Worm (Caenorhabditis elegans): ENCODE measurements around the gene H38K22.7.
A peak's percentile ranks its signal among the peaks of the same experiment; 100 is the strongest.

H38K22.7 gene

DNA sequence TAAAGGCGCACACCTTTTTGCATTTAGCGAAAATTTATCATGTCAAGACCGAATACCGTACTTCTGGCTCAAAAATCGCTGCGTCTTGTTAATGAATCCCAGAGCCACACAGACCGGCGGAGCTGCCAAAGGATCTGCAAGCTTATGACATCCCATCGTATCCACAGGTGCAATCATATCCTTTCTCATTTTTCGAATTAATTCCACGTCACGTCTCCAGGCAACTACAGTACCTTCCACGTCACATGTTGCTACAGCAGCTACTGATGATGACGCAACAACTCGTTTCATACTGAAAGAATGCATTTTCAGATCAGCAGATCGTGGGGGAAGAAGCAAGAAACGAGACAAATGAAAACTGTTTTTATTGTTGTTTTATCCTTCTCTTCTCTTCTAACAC lies 28.4 kb upstream of the H38K22.7 start, which contains the start of gene R10E4.6:
Gene R10E4.6 (plus strand): TSS at position 301 of the 400 bp plus-strand sequence.
- no peak for TF ChIP-seq blmp-1 (tag; optimal IDR thresholded peaks at IDR 0.05; ENCODE audit: insufficient read depth)
- TF ChIP-seq crh-2 (tag; optimal IDR thresholded peaks at IDR 0.05): no peak
- TF ChIP-seq nhr-237 (tag; optimal IDR thresholded peaks at IDR 0.05): no peak
- no peak for TF ChIP-seq Y55F3AM.14 (GFP tag; optimal IDR thresholded peaks at IDR 0.05)
- no peak for TF ChIP-seq aly-2 (tag; optimal IDR thresholded peaks at IDR 0.05)
- TF ChIP-seq nhr-12 (tag; optimal IDR thresholded peaks at IDR 0.05): no peak
- TF ChIP-seq ceh-82 (tag; optimal IDR thresholded peaks at IDR 0.05): no peak
- no peak for TF ChIP-seq elt-3 (tag; optimal IDR thresholded peaks at IDR 0.05)
- no peak for TF ChIP-seq unc-39 (tag; optimal IDR thresholded peaks at IDR 0.05)
- TF ChIP-seq ceh-16 (tag; optimal IDR thresholded peaks at IDR 0.05): no peak
- TF ChIP-seq nhr-10 (tag; optimal IDR thresholded peaks at IDR 0.05): no peak
- TF ChIP-seq skn-1 (tag; optimal IDR thresholded peaks at IDR 0.05): no peak
- TF ChIP-seq lin-39 (tag; optimal IDR thresholded peaks at IDR 0.05): no peak
- no peak for TF ChIP-seq unc-62 (GFP tag; optimal IDR thresholded peaks at IDR 0.05)
- no peak for TF ChIP-seq ZK546.5 (tag; optimal IDR thresholded peaks at IDR 0.05)

DNA sequence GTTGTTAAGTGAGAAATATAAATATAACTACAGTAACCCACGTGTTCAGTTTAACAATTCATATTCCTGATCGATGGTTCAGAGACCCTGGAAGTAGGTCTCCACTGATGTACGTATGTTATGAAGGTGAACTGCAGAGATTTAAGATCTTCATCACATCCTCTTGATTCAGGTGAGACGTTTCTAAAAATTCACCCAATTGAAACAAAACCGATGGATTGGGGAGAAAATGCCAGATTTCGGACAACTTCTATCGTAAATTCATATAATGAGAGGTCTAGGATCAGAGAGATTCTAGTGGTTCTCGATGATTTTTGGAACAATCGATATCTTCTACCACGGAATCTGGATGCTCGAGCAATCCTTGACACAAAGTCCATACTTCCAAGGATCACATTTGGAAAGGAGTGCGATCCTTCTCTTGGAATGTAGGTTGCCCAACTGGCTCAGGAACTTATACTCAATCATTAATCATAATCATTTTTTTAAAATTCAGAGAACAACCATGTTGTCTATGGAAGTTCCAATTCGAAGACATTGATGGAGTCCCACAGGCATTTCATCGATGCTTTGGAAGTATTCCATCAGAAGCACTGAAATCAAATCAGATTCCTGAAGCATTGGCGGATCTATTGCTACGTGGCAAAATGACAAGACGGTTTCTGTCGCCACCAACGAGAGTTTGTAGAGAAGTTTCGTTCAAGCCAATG lies 27.2 kb upstream of the H38K22.7 start, which contains the start of the genes nth-1 and R10E4.7:
Gene nth-1 (minus strand): TSS at position 101 of the 710 bp plus-strand sequence.
Gene R10E4.7 (plus strand): TSS at position 660 of the 710 bp plus-strand sequence.
- no peak for TF ChIP-seq ZK546.5 (tag; optimal IDR thresholded peaks at IDR 0.05)
- no peak for TF ChIP-seq dmd-4 (tag; optimal IDR thresholded peaks at IDR 0.05)
- TF ChIP-seq ama-1 (optimal IDR thresholded peaks at IDR 0.05): no peak
- no peak for TF ChIP-seq ztf-1 (GFP tag; conservative IDR thresholded peaks at IDR 0.05)
- no peak for TF ChIP-seq aly-2 (tag; optimal IDR thresholded peaks at IDR 0.05)

DNA sequence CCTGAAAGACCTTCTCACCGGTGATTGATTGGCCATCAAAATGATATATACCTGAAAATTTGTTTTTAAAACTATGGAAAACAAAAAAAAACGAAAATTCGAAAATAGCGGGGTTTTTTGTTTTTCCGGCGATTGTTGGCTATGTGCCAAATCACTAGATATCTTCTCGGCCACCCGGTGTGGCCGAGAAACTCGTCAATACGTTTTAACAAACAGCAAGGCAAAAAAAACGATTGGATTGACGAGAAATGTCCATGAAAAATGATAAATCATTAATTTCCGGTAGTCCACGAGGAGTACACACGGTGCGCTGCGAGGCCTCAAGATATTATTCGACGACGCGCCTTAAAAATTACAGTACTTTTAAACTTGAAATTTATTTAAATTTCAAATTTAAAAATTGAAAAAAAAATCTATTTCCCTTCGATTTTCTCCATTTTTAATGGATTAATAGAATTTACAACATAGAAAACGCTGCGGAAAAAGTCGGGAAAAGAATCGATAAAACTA lies 20.5 kb upstream of the H38K22.7 start, which contains the start of gene R10E4.11:
Gene R10E4.11 (minus strand): TSS at position 51 of the 510 bp plus-strand sequence.
- TF ChIP-seq ztf-11 (tag; optimal IDR thresholded peaks at IDR 0.05) (no peak), nhr-129 (tag; optimal IDR thresholded peaks at IDR 0.05) (no peak), ama-1 (optimal IDR thresholded peaks at IDR 0.05) (no peak), mdl-1 (tag; optimal IDR thresholded peaks at IDR 0.05) (no peak), C34F6.9 (tag; optimal IDR thresholded peaks at IDR 0.05) (no peak), peb-1 (tag; optimal IDR thresholded peaks at IDR 0.05) (no peak)

DNA sequence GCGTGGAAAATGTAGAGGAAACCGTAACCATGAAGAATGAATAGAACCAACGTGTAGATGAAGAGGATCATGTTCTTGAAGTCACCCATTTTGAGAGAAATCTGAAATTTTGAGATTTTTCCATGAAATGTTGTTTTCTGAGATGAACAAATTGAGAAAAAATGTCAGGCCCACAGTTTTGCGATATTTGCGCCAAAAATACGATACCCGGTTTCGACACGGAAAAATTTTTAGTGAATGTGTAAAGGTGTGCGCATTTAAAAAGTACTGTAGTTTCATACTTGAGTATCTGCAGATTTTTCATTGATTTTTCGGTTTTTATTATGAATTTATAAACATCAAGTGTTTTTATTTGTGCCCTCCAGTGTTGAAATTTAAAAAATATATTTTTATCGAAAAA lies 19.2 kb upstream of the H38K22.7 start, which contains the start of gene R10E4.9:
Gene R10E4.9 (minus strand): TSS at position 101 of the 400 bp plus-strand sequence.
- TF ChIP-seq ztf-11 (tag; optimal IDR thresholded peaks at IDR 0.05): no peak
- TF ChIP-seq mbf-1 (tag; optimal IDR thresholded peaks at IDR 0.05): no peak
- TF ChIP-seq nhr-129 (tag; optimal IDR thresholded peaks at IDR 0.05): no peak
- TF ChIP-seq dmd-4 (tag; optimal IDR thresholded peaks at IDR 0.05): no peak
- no peak for TF ChIP-seq nhr-25 (tag; optimal IDR thresholded peaks at IDR 0.05)
- no peak for TF ChIP-seq nhr-10 (tag; optimal IDR thresholded peaks at IDR 0.05)
- no peak for TF ChIP-seq nhr-77 (tag; optimal IDR thresholded peaks at IDR 0.05)
- TF ChIP-seq crh-2 (tag; optimal IDR thresholded peaks at IDR 0.05): no peak
- no peak for TF ChIP-seq ceh-82 (tag; optimal IDR thresholded peaks at IDR 0.05)
- no peak for TF ChIP-seq lsy-2 (tag; optimal IDR thresholded peaks at IDR 0.05)
- TF ChIP-seq lin-39 (tag; optimal IDR thresholded peaks at IDR 0.05): no peak
- TF ChIP-seq nhr-237 (tag; optimal IDR thresholded peaks at IDR 0.05): no peak
- TF ChIP-seq nhr-21 (tag; optimal IDR thresholded peaks at IDR 0.05): no peak
- TF ChIP-seq skn-1 (tag; optimal IDR thresholded peaks at IDR 0.05): no peak
- TF ChIP-seq F13H6.1 (tag; optimal IDR thresholded peaks at IDR 0.05): no peak
- TF ChIP-seq nhr-6 (tag; optimal IDR thresholded peaks at IDR 0.05): no peak
- TF ChIP-seq ztf-1 (GFP tag; conservative IDR thresholded peaks at IDR 0.05): no peak

DNA sequence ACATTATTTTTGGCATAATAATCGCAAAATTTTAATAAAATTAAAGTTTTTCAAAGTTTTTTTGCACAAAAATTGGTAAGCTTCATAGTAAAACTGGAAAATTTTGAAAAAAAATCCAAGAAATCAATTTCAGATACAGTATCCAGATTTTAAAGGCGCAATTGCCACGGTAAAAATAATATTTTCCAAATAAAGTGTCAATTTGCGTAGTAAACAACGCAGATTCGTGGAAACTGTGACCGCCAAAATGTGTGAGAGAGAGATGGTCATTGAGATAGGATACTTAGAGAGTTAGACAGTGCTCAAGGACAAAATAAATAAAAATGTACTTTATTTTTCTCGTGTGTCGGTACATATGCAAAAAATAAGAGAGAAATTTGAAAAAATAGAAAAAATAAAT lies 18.7 kb upstream of the H38K22.7 start:
- peak; percentile 21 for TF ChIP-seq nhr-25 (tag; optimal IDR thresholded peaks at IDR 0.05)
- no peak for TF ChIP-seq nhr-237 (tag; optimal IDR thresholded peaks at IDR 0.05)
- TF ChIP-seq zag-1 (tag; optimal IDR thresholded peaks at IDR 0.05): no peak
- no peak for TF ChIP-seq mab-5 (tag; optimal IDR thresholded peaks at IDR 0.05)

Data from whole organism, L2 larva.